Worm (Caenorhabditis elegans): ENCODE measurements around the gene arrd-7.

DNA sequence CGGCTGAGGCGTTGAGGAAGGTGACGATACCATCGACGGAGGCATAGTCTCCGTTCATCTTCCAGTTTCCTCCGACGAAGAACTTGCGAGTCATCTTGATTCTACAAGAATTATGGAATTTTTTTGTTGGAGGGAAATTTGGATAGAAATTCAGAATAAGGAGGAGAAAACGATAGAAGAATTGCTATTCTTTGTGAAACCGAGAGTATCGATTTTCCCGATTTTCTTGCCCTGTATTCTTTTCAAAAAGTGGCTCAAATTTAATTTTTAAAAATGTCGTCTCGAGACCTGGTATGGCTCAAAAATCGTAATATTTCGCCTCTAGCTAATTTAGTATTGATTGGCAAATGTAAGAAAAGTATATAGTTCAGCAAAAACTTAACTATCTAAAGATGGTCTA, 23.4 kb downstream of the arrd-7 start, which contains the start of gene tpi-1:
- TF ChIP-seq W03F9.2 (tag; optimal IDR thresholded peaks at IDR 0.05) (no peak), dao-5 (tag; optimal IDR thresholded peaks at IDR 0.05) (no peak)

Data from whole organism, L4/young adult.